Worm (Caenorhabditis elegans) whole organism, young adult: Measurements from ENCODE around the gene snf-12.

Source experiments
- B0019.2 ChIP-seq: fragments of 200-800 bp; sonication (Bioruptor generic); conservative IDR thresholded peaks from 2 replicates; pipeline ENCODE4 v1.3.6; 2022; ENCODE audit warnings: missing genetic modification reagents, missing genetic modification characterization, missing compliant biosample characterization
- B0035.1 ChIP-seq: sonication (generic microtip); optimal IDR thresholded peaks from 2 replicates; lab custom pipeline; 2016; ENCODE audit warnings: missing genetic modification characterization, mild to moderate bottlenecking, missing compliant biosample characterization, missing genotype, missing genetic modification reagents
- F22D6.2 ChIP-seq: sonication (generic microtip); optimal IDR thresholded peaks from 2 replicates; lab custom pipeline; 2016; ENCODE audit warnings: mild to moderate bottlenecking, missing genetic modification characterization, missing compliant biosample characterization
- F57C9.4 ChIP-seq: sonication (generic microtip); optimal IDR thresholded peaks from 2 replicates; lab custom pipeline; 2017; ENCODE audit warnings: mild to moderate bottlenecking, missing genetic modification characterization, missing compliant biosample characterization
- K11D2.4 ChIP-seq: fragments of 200-800 bp; sonication (Bioruptor generic); IDR thresholded peaks from 2 replicates; pipeline ENCODE4 v1.3.6; 2022; ENCODE audit warnings: missing genetic modification reagents, missing genetic modification characterization, missing compliant biosample characterization
- Y56A3A.18 ChIP-seq: fragments of 200-800 bp; sonication (Bioruptor generic); IDR thresholded peaks from 2 replicates; pipeline ENCODE4 v1.3.6; 2022; ENCODE audit warnings: missing genetic modification reagents, missing genetic modification characterization, missing compliant biosample characterization
- Y79H2A.3 ChIP-seq: fragments of 200-800 bp; sonication (Bioruptor generic); conservative IDR thresholded peaks from 2 replicates; pipeline ENCODE4 v1.3.6; 2022; ENCODE audit warnings: missing genetic modification reagents, missing genetic modification characterization, missing compliant biosample characterization
- akir-1 ChIP-seq: fragments of 200-800 bp; sonication (Bioruptor generic); optimal IDR thresholded peaks from 2 replicates; lab custom pipeline; 2018; ENCODE audit warnings: mild to moderate bottlenecking, missing genetic modification characterization, moderate library complexity, missing compliant biosample characterization
- bed-1 ChIP-seq: fragments of 200-800 bp; sonication (Bioruptor generic); IDR thresholded peaks from 2 replicates; pipeline ENCODE4 v1.3.6; 2022; ENCODE audit warnings: missing genetic modification reagents, missing genetic modification characterization, missing compliant biosample characterization
- ceh-100 ChIP-seq: fragments of 200-800 bp; sonication (Bioruptor generic); IDR thresholded peaks from 2 replicates; pipeline ENCODE4 v1.3.6; 2022; ENCODE audit warnings: missing genetic modification reagents, missing genetic modification characterization, missing compliant biosample characterization
- die-1 ChIP-seq: sonication (generic microtip); optimal IDR thresholded peaks from 2 replicates; lab custom pipeline; 2016; ENCODE audit warnings: missing genotype, mild to moderate bottlenecking, missing genetic modification characterization, missing compliant biosample characterization
- dox-1 ChIP-seq: fragments of 200-800 bp; sonication (Bioruptor generic); IDR thresholded peaks from 2 replicates; pipeline ENCODE4 v1.3.6; 2022; ENCODE audit warnings: missing genetic modification reagents, missing genetic modification characterization, missing compliant biosample characterization
- egrh-3 ChIP-seq: fragments of 200-800 bp; sonication (Bioruptor generic); IDR thresholded peaks from 2 replicates; pipeline ENCODE4 v1.3.6; 2022; ENCODE audit warnings: missing genetic modification reagents, missing genetic modification characterization, missing compliant biosample characterization
- fkh-3 ChIP-seq: sonication (generic microtip); optimal IDR thresholded peaks from 2 replicates; lab custom pipeline; 2016; ENCODE audit warnings: mild to moderate bottlenecking, missing genetic modification characterization, missing compliant biosample characterization
- gei-17 ChIP-seq: fragments of 200-800 bp; sonication (Bioruptor generic); optimal IDR thresholded peaks from 2 replicates; lab custom pipeline; 2018; ENCODE audit warnings: mild to moderate bottlenecking, missing genetic modification characterization, missing compliant biosample characterization
- hlh-26 ChIP-seq: fragments of 200-800 bp; sonication (Bioruptor generic); conservative IDR thresholded peaks from 2 replicates; pipeline ENCODE4 v1.3.6; 2022; ENCODE audit warnings: missing genetic modification reagents, missing genetic modification characterization, missing compliant biosample characterization
- hmg-20 ChIP-seq: fragments of 200-800 bp; sonication (Bioruptor generic); IDR thresholded peaks from 2 replicates; pipeline ENCODE4 v1.3.6; 2022; ENCODE audit warnings: missing genetic modification reagents, missing genetic modification characterization, missing compliant biosample characterization
- let-526 ChIP-seq: fragments of 200-800 bp; sonication (Bioruptor generic); IDR thresholded peaks from 2 replicates; pipeline ENCODE4 v1.3.6; 2022; ENCODE audit warnings: missing genetic modification reagents, missing genetic modification characterization, missing compliant biosample characterization
- lin-26 ChIP-seq: fragments of 200-800 bp; sonication (Bioruptor generic); IDR thresholded peaks from 2 replicates; pipeline ENCODE4 v1.3.6; 2022; ENCODE audit warnings: missing genetic modification reagents, missing genetic modification characterization, missing compliant biosample characterization
- lin-40 ChIP-seq: sonication (generic microtip); optimal IDR thresholded peaks from 2 replicates; lab custom pipeline; 2016; ENCODE audit warnings: missing genetic modification characterization, mild to moderate bottlenecking, missing compliant biosample characterization, missing genotype, missing genetic modification reagents
- lin-54 ChIP-seq: fragments of 200-800 bp; sonication (Bioruptor generic); optimal IDR thresholded peaks from 2 replicates; lab custom pipeline; 2018; ENCODE audit warnings: mild to moderate bottlenecking, missing genetic modification characterization, missing compliant biosample characterization
- madf-10 ChIP-seq: sonication (generic microtip); optimal IDR thresholded peaks from 2 replicates; lab custom pipeline; 2016; ENCODE audit warnings: mild to moderate bottlenecking, missing genetic modification characterization, missing compliant biosample characterization
- mcd-1 ChIP-seq: fragments of 200-800 bp; sonication (Bioruptor generic); IDR thresholded peaks from 2 replicates; pipeline ENCODE4 v1.3.6; 2022; ENCODE audit warnings: missing genetic modification reagents, missing genetic modification characterization, missing compliant biosample characterization
- mxl-1 ChIP-seq: sonication (generic microtip); optimal IDR thresholded peaks from 2 replicates; lab custom pipeline; 2016; ENCODE audit warnings: missing genetic modification characterization, missing compliant biosample characterization
- nhr-179 ChIP-seq: sonication (generic microtip); optimal IDR thresholded peaks from 2 replicates; lab custom pipeline; 2016; ENCODE audit warnings: mild to moderate bottlenecking, missing genetic modification characterization, missing compliant biosample characterization
- nhr-80 ChIP-seq: sonication (generic microtip); optimal IDR thresholded peaks from 2 replicates; lab custom pipeline; 2016; ENCODE audit warnings: missing genetic modification characterization, missing compliant biosample characterization
- rpc-1 ChIP-seq, 2 experiments: fragments of 150-350 bp in 1 of 2; sonication (generic microtip) in 1 of 2; optimal IDR thresholded peaks; 2 replicates each; lab custom pipeline; 2014 to 2018; ENCODE audit warnings: missing biosample characterization in 1 of 2, missing genetic modification characterization in 1 of 2, missing genetic modification reagents in 1 of 2, missing genotype in 1 of 2
- sdz-38 ChIP-seq: sonication (generic microtip); optimal IDR thresholded peaks from 2 replicates; lab custom pipeline; 2016; ENCODE audit warnings: missing genotype, missing genetic modification characterization, missing compliant biosample characterization
- sea-2 ChIP-seq: fragments of 200-800 bp; sonication (Bioruptor generic); IDR thresholded peaks from 2 replicates; pipeline ENCODE4 v1.3.6; 2022; ENCODE audit warnings: missing genetic modification characterization, missing compliant biosample characterization
- snpc-1.3 ChIP-seq: sonication (generic microtip); optimal IDR thresholded peaks from 2 replicates; lab custom pipeline; 2017; ENCODE audit warnings: missing genetic modification characterization, mild to moderate bottlenecking, missing compliant biosample characterization, antibody characterized with exemption, moderate library complexity, missing genotype, missing genetic modification reagents; ENCODE audit not compliant: insufficient read depth
- snpc-3.4 ChIP-seq: sonication (generic microtip); optimal IDR thresholded peaks from 2 replicates; lab custom pipeline; 2017; ENCODE audit warnings: missing genetic modification characterization, mild to moderate bottlenecking, missing compliant biosample characterization, antibody characterized with exemption, moderate library complexity, missing genotype, missing genetic modification reagents
- snpc-4 ChIP-seq, 5 experiments: fragments of 150-350 bp in 1 of 5; sonication (generic microtip) in 4 of 5; optimal IDR thresholded peaks; 2 replicates each; lab custom pipeline; 2014 to 2018; ENCODE audit warnings: missing genetic modification characterization in 5 of 5, missing biosample characterization in 3 of 5, antibody characterized with exemption in 2 of 5, mild to moderate bottlenecking in 2 of 5, missing compliant biosample characterization in 2 of 5, missing genotype in 2 of 5, moderate library complexity in 2 of 5, missing genetic modification reagents in 1 of 5
- tbp1 ChIP-seq: fragments of 200-800 bp; sonication (Bioruptor generic); optimal IDR thresholded peaks from 2 replicates; lab custom pipeline; 2018; ENCODE audit warnings: mild to moderate bottlenecking, missing genetic modification characterization, missing compliant biosample characterization
- tbx-9 ChIP-seq: sonication (generic microtip); optimal IDR thresholded peaks from 2 replicates; lab custom pipeline; 2016; ENCODE audit warnings: borderline replicate concordance, missing genetic modification characterization, inconsistent platforms, missing compliant biosample characterization
- tlf-1 ChIP-seq: fragments of 200-800 bp; sonication (Bioruptor generic); optimal IDR thresholded peaks from 2 replicates; lab custom pipeline; 2018; ENCODE audit warnings: mild to moderate bottlenecking, missing genetic modification characterization, missing compliant biosample characterization
- unc-62 ChIP-seq: fragments of 150-350 bp; optimal IDR thresholded peaks from 2 replicates; lab custom pipeline; 2014; ENCODE audit warnings: missing biosample characterization, missing genetic modification reagents, missing genetic modification characterization
- xnd-1 ChIP-seq: sonication (generic microtip); optimal IDR thresholded peaks from 2 replicates; lab custom pipeline; 2016; ENCODE audit warnings: missing genotype, missing genetic modification reagents, missing genetic modification characterization, missing compliant biosample characterization
- zfh-2 ChIP-seq: fragments of 200-800 bp; sonication (Bioruptor generic); conservative IDR thresholded peaks from 2 replicates; pipeline ENCODE4 v1.3.6; 2022; ENCODE audit warnings: missing genetic modification reagents, missing genetic modification characterization, missing compliant biosample characterization
- ztf-6 ChIP-seq: fragments of 200-800 bp; sonication (Bioruptor generic); IDR thresholded peaks from 2 replicates; pipeline ENCODE4 v1.3.6; 2022; ENCODE audit warnings: missing genetic modification reagents, missing genetic modification characterization, missing compliant biosample characterization

snf-12 gene

DNA sequence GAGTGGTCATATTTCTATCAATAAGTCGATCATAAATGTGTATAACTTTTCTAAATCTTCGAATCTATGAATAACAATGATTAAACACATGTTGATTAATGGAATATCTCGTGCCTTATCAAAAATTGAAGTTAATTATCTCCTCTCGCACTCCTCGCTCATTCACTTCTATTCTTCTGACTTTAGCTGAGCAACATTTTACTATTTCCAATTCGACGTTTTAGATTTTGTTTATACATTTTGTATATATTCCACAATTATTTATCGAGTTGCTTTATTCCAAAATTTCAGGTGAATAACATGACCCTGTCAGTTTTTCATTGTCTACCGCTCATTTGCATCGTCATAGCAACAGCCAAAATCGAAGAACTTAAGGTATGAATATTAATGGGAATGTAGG, 2.0 kb upstream of the snf-12 start, which contains the start of gene T25B6.3:
Gene T25B6.3, plus strand, starts transcription at position 301 of the 400 bp plus-strand sequence.
- TF ChIP-seq F22D6.2 (tag; lab: Kevin White, UChicago) (no peak), die-1 (no peak), tlf-1 (GFP tag; lab: Kevin White, UChicago) (no peak), Y79H2A.3 (GFP tag; lab: Robert Waterston, UW) (no peak), sea-2 (no peak), gei-17 (GFP tag; lab: Kevin White, UChicago) (no peak), nhr-179 (tag; lab: Kevin White, UChicago) (no peak), lin-54 (GFP tag; lab: Kevin White, UChicago) (no peak), tbp1 (GFP tag; lab: Kevin White, UChicago) (no peak)

DNA sequence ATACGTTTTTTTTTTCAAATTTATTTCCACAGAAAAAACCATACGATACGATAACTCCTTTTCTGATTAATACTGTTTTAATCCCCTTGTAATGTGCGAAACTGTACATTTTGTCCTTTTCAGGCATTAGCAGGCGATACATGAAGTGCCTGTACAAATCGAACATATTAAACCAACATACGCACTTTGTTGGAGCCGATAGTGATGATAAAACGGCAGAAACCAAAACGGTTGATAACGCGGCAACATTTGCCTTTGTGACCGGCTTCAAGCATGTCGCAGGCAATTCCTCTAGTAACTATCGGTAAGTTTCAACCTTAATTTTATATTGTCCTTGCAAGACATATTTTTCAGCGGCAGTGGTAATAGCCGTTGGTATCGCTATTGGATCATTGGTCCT, 5.0 kb downstream of the snf-12 start, which contains the start of gene nep-22:
Gene nep-22, plus strand, starts transcription at position 245 of the 400 bp plus-strand sequence.
- no peak for TF ChIP-seq lin-40
- TF ChIP-seq nhr-80 (tag; lab: Kevin White, UChicago), result peak; percentile 69

DNA sequence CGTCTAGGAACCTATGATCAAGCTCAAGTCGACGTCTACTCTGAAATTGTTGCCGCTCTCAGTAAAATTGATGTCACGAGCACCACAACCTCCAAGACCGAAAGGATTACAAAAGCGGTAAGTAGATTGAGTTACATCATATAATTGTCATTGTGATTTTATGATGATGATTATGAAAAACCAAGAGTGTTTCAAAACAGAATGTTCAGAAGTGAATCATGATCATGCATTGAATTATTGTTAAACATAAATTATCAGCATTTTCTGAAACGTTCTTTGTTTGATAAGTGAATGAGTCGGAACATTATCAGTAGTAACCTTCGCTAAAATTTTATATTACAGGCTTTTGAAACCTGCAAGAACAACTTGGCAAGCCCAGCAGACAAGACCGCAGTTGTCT, 5.9 kb downstream of the snf-12 start:
- peak; percentile 58 for TF ChIP-seq nhr-80 (tag; lab: Kevin White, UChicago)
- TF ChIP-seq bed-1 (GFP tag; lab: Robert Waterston, UW), result no peak

DNA sequence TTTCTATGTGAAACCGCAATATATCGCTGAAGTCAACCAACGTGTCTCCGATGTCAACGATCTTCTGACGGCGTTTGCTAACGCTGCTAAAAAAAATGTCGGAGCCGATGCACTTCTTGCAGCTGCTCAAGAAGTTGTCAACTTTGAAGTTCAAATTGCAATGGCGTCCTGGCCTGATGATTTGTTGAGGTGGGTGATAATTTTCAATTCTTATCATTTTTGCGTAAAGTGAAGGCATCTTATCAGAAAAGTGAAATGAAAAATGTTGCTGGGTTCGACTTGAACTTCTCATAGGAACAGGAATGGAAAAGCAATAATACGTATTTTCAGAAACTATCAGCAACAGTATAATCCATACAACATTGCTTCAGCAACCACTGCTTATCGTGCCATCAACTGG, 7.0 kb downstream of the snf-12 start:
- TF ChIP-seq sdz-38 (tag; lab: Kevin White, UChicago), result no peak
- TF ChIP-seq lin-26 (GFP tag; lab: Robert Waterston, UW), result no peak
- TF ChIP-seq mcd-1 (GFP tag; lab: Robert Waterston, UW), result no peak
- TF ChIP-seq hlh-26, result no peak
- peak; percentile 64 for TF ChIP-seq nhr-80 (tag; lab: Kevin White, UChicago)
- no peak for TF ChIP-seq F57C9.4 (tag; lab: Kevin White, UChicago)
- peak; percentile 29; the same call in 1 of the 2 replicates for TF ChIP-seq dox-1 (GFP tag; lab: Robert Waterston, UW)
- TF ChIP-seq K11D2.4 (GFP tag; lab: Robert Waterston, UW), result no peak
- TF ChIP-seq Y79H2A.3 (GFP tag; lab: Robert Waterston, UW), result no peak
- no peak for TF ChIP-seq hmg-20 (GFP tag; lab: Robert Waterston, UW)
- TF ChIP-seq B0019.2 (GFP tag; lab: Robert Waterston, UW), result no peak

DNA sequence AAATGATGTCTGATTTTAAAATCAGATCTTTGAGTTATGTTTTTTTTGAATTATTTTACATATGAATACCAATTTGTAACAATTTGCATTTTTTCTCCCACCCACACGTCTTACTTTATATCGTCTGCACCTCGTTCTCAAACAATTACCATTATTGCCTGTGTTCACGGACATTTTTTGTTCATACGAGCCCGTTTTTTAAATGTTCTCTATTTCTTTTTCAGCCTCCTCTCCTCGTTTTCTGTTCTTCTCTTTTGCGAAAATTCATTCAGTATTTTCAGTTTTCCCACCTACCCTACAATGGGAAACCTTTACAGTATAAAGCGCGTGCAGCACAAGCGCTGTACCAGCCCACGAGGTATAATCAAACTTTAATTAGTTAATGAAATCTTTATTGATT, 16.6 kb downstream of the snf-12 start, which contains the start of gene prdm-14:
Gene prdm-14, plus strand, starts transcription at position 301 of the 400 bp plus-strand sequence.
- no peak for TF ChIP-seq rpc-1 (optimal IDR thresholded peaks at IDR 0.05; lab: Kevin White, UChicago)
- TF ChIP-seq rpc-1 (tag; optimal IDR thresholded peaks at IDR 0.05; lab: Kevin White, UChicago), result no peak
- TF ChIP-seq B0035.1 (tag; lab: Kevin White, UChicago), result no peak
- TF ChIP-seq ztf-6 (GFP tag; lab: Robert Waterston, UW), result no peak
- TF ChIP-seq snpc-1.3 (tag; lab: Kevin White, UChicago), result no peak
- TF ChIP-seq mxl-1, result no peak
- TF ChIP-seq let-526 (GFP tag; lab: Robert Waterston, UW), result no peak
- no peak for TF ChIP-seq fkh-3 (tag; lab: Kevin White, UChicago)
- TF ChIP-seq madf-10 (tag; lab: Kevin White, UChicago), result no peak
- no peak for TF ChIP-seq snpc-3.4 (tag; lab: Kevin White, UChicago)
- TF ChIP-seq zfh-2, result no peak
- no peak for TF ChIP-seq snpc-4 (GFP tag; optimal IDR thresholded peaks at IDR 0.05; lab: Kevin White, UChicago)
- TF ChIP-seq snpc-4 (tag; optimal IDR thresholded peaks at IDR 0.05; lab: Kevin White, UChicago), result no peak
- TF ChIP-seq ceh-100 (GFP tag; lab: Robert Waterston, UW), result no peak
- no peak for TF ChIP-seq egrh-3 (GFP tag; lab: Robert Waterston, UW)
- no peak for TF ChIP-seq sea-2
- no peak for TF ChIP-seq unc-62 (GFP tag; lab: Kevin White, UChicago)
- TF ChIP-seq tbx-9 (tag; lab: Kevin White, UChicago), result no peak
- TF ChIP-seq F22D6.2 (tag; lab: Kevin White, UChicago), result no peak
- TF ChIP-seq xnd-1 (tag; lab: Kevin White, UChicago), result no peak
- no peak for TF ChIP-seq Y56A3A.18 (GFP tag; lab: Robert Waterston, UW)
- no peak for TF ChIP-seq akir-1 (GFP tag; lab: Kevin White, UChicago)
